Fruit fly (Drosophila melanogaster) whole organism, embryonic: ENCODE results near the gene lbl.

ENCODE experiments used
- Ada2b ChIP-seq: fragments of 200-800 bp; sonication (Bioruptor generic); IDR thresholded peaks from 2 replicates; pipeline ENCODE4 v1.3.6; 2022; ENCODE audit warnings: missing biosample characterization, missing genetic modification characterization
- Asciz ChIP-seq: fragments of 200-800 bp; sonication (Bioruptor generic); optimal IDR thresholded peaks from 2 replicates; lab custom pipeline; 2017; ENCODE audit warnings: missing biosample characterization, mild to moderate bottlenecking, missing genetic modification characterization, missing genetic modification reagents
- B-H1 ChIP-seq: fragments of 200-800 bp; sonication (Bioruptor generic); IDR thresholded peaks from 3 replicates; pipeline ENCODE4 v1.3.6; 2022; ENCODE audit warnings: missing biosample characterization, missing genetic modification characterization
- CG10147 ChIP-seq: fragments of 200-800 bp; sonication (Bioruptor generic); optimal IDR thresholded peaks from 2 replicates; lab custom pipeline; 2019; ENCODE audit warnings: missing biosample characterization, mild to moderate bottlenecking, missing genetic modification characterization, moderate library complexity
- CG10274 ChIP-seq: fragments of 200-800 bp; sonication (Bioruptor generic); optimal IDR thresholded peaks from 3 replicates; lab custom pipeline; 2017; ENCODE audit warnings: missing biosample characterization, mild to moderate bottlenecking, missing genetic modification characterization
- CG11504 ChIP-seq: fragments of 200-800 bp; sonication (Bioruptor generic); optimal IDR thresholded peaks from 3 replicates; lab custom pipeline; 2019; ENCODE audit warnings: missing biosample characterization, mild to moderate bottlenecking, missing genetic modification characterization, moderate library complexity
- CG12104 ChIP-seq: fragments of 200-800 bp; sonication (Bioruptor generic); optimal IDR thresholded peaks from 3 replicates; lab custom pipeline; 2016; ENCODE audit warnings: missing biosample characterization, missing genetic modification characterization
- CG13424 ChIP-seq: fragments of 200-800 bp; sonication (Bioruptor generic); optimal IDR thresholded peaks from 2 replicates; lab custom pipeline; 2019; ENCODE audit warnings: missing biosample characterization, mild to moderate bottlenecking, missing genetic modification characterization, moderate library complexity
- CG13624 ChIP-seq: fragments of 200-800 bp; sonication (Bioruptor generic); optimal IDR thresholded peaks from 2 replicates; lab custom pipeline; 2016; ENCODE audit warnings: missing biosample characterization, missing genetic modification characterization
- CG14441 ChIP-seq: fragments of 200-800 bp; sonication (Bioruptor generic); IDR thresholded peaks from 2 replicates; pipeline ENCODE4 v1.3.6; 2022; ENCODE audit warnings: missing biosample characterization, missing genetic modification characterization
- CG14667 ChIP-seq: fragments of 200-800 bp; sonication (Bioruptor generic); IDR thresholded peaks from 2 replicates; pipeline ENCODE4 v1.3.6; 2022; ENCODE audit warnings: missing biosample characterization, missing genetic modification characterization
- CG15479 ChIP-seq: fragments of 200-800 bp; sonication (Bioruptor generic); optimal IDR thresholded peaks from 3 replicates; lab custom pipeline; 2019; ENCODE audit warnings: missing biosample characterization, mild to moderate bottlenecking, missing genetic modification characterization, moderate library complexity
- CG1647 ChIP-seq: fragments of 200-800 bp; sonication (Bioruptor generic); optimal IDR thresholded peaks from 3 replicates; lab custom pipeline; 2016; ENCODE audit warnings: missing biosample characterization, missing genetic modification characterization
- CG17912 ChIP-seq: fragments of 200-800 bp; sonication (Bioruptor generic); optimal IDR thresholded peaks from 2 replicates; lab custom pipeline; 2018; ENCODE audit warnings: missing biosample characterization, mild to moderate bottlenecking, missing genetic modification characterization
- CG2875 ChIP-seq: fragments of 200-800 bp; sonication (Bioruptor generic); optimal IDR thresholded peaks from 2 replicates; lab custom pipeline; 2017; ENCODE audit warnings: missing biosample characterization, mild to moderate bottlenecking, missing genetic modification characterization, missing genetic modification reagents
- CG30020 ChIP-seq: fragments of 200-800 bp; optimal IDR thresholded peaks from 2 replicates; lab custom pipeline; 2019; ENCODE audit warnings: missing biosample characterization, mild to moderate bottlenecking, missing genetic modification characterization, moderate library complexity
- CG31365 ChIP-seq: fragments of 200-800 bp; sonication (Bioruptor generic); optimal IDR thresholded peaks from 2 replicates; lab custom pipeline; 2018; ENCODE audit warnings: missing biosample characterization, mild to moderate bottlenecking, missing genetic modification characterization
- CG3407 ChIP-seq: fragments of 200-800 bp; sonication (Bioruptor generic); optimal IDR thresholded peaks from 2 replicates; lab custom pipeline; 2018; ENCODE audit warnings: missing biosample characterization, mild to moderate bottlenecking, missing genetic modification characterization
- CG3726 ChIP-seq: fragments of 200-800 bp; sonication (Bioruptor generic); IDR thresholded peaks from 3 replicates; pipeline ENCODE4, ENCODE4 v1.3.6; 2022; ENCODE audit warnings: missing biosample characterization, missing genetic modification characterization
- CG7372 ChIP-seq: fragments of 200-800 bp; sonication (Bioruptor generic); IDR thresholded peaks from 2 replicates; pipeline ENCODE4 v1.3.6; 2022; ENCODE audit warnings: missing biosample characterization, missing genetic modification characterization
- Dad ChIP-seq: fragments of 200-800 bp; sonication (Bioruptor generic); optimal IDR thresholded peaks from 3 replicates; lab custom pipeline; 2016; ENCODE audit warnings: missing biosample characterization, missing genetic modification characterization
- Dbx ChIP-seq: fragments of 200-800 bp; sonication (Bioruptor generic); IDR thresholded peaks from 3 replicates; pipeline ENCODE4 v1.3.6; 2022; ENCODE audit warnings: missing biosample characterization, missing genetic modification characterization
- Dp ChIP-seq: fragments of 200-800 bp; sonication (Bioruptor generic); optimal IDR thresholded peaks from 2 replicates; lab custom pipeline; 2018; ENCODE audit warnings: missing biosample characterization, mild to moderate bottlenecking, missing genetic modification characterization, moderate library complexity
- Drgx ChIP-seq: fragments of 200-800 bp; sonication (Bioruptor generic); IDR thresholded peaks from 2 replicates; pipeline ENCODE4 v1.3.6; 2022; ENCODE audit warnings: missing biosample characterization, missing genetic modification characterization
- E2f1 ChIP-seq: fragments of 200-800 bp; sonication (Bioruptor generic); IDR thresholded peaks from 2 replicates; pipeline ENCODE4 v1.3.6; 2022; ENCODE audit warnings: missing biosample characterization, missing genetic modification characterization
- Hr78 ChIP-seq, 2 experiments: fragments of 200-800 bp in 1 of 2; fragments of >200 bp in 1 of 2; sonication (Bioruptor generic) in 1 of 2; optimal IDR thresholded peaks; 2 replicates each; lab custom pipeline; 2017 to 2019; ENCODE audit warnings: missing biosample characterization in 2 of 2, missing genetic modification characterization in 2 of 2, mild to moderate bottlenecking in 1 of 2, moderate library complexity in 1 of 2
- Lhr ChIP-seq: fragments of 200-800 bp; sonication (Bioruptor generic); optimal IDR thresholded peaks from 3 replicates; lab custom pipeline; 2017; ENCODE audit warnings: mild to moderate bottlenecking, missing biosample characterization, missing genetic modification reagents, missing genetic modification characterization
- Nf-YB ChIP-seq: fragments of 200-800 bp; sonication (Bioruptor generic); optimal IDR thresholded peaks from 3 replicates; lab custom pipeline; 2019; ENCODE audit warnings: missing biosample characterization, mild to moderate bottlenecking, missing genetic modification characterization, moderate library complexity
- ac ChIP-seq: fragments of 200-800 bp; sonication (Bioruptor generic); optimal IDR thresholded peaks from 3 replicates; lab custom pipeline; 2017; ENCODE audit warnings: missing biosample characterization, mild to moderate bottlenecking, missing genetic modification characterization
- aop ChIP-seq: fragments of 200-800 bp; sonication (Bioruptor generic); IDR thresholded peaks from 2 replicates; pipeline ENCODE4 v1.3.6; 2022; ENCODE audit warnings: missing biosample characterization, missing genetic modification characterization
- br ChIP-seq: fragments of >200 bp; optimal IDR thresholded peaks from 2 replicates; lab custom pipeline; 2017
- bsh ChIP-seq, 2 experiments: fragments of 200-800 bp; sonication (Bioruptor generic); optimal IDR thresholded peaks; 2 replicates each; lab custom pipeline; 2017 to 2018; ENCODE audit warnings: mild to moderate bottlenecking in 2 of 2, missing biosample characterization in 2 of 2, missing genetic modification characterization in 2 of 2, moderate library complexity in 1 of 2
- btn ChIP-seq: fragments of 200-800 bp; sonication (Bioruptor generic); optimal IDR thresholded peaks from 2 replicates; lab custom pipeline; 2016; ENCODE audit warnings: missing biosample characterization, missing genetic modification characterization
- cad ChIP-seq: fragments of >200 bp; optimal IDR thresholded peaks from 2 replicates; lab custom pipeline; 2017; ENCODE audit warnings: missing biosample characterization, missing genetic modification characterization
- corto ChIP-seq: fragments of 200-800 bp; sonication (Bioruptor generic); optimal IDR thresholded peaks from 2 replicates; lab custom pipeline; 2016; ENCODE audit warnings: missing biosample characterization, mild to moderate bottlenecking, missing genetic modification characterization, moderate library complexity
- dati ChIP-seq: fragments of 200-800 bp; sonication (Bioruptor generic); IDR thresholded peaks from 2 replicates; pipeline ENCODE4 v1.3.6; 2022; ENCODE audit warnings: missing biosample characterization, missing genetic modification characterization
- en ChIP-seq: fragments of 200-800 bp; sonication (Bioruptor generic); optimal IDR thresholded peaks from 2 replicates; lab custom pipeline; 2016; ENCODE audit warnings: missing biosample characterization, missing genetic modification characterization
- fd3F ChIP-seq: fragments of 200-800 bp; sonication (Bioruptor generic); optimal IDR thresholded peaks from 2 replicates; lab custom pipeline; 2018; ENCODE audit warnings: missing biosample characterization, mild to moderate bottlenecking, missing genetic modification characterization, moderate library complexity
- grau ChIP-seq: fragments of 200-800 bp; optimal IDR thresholded peaks from 3 replicates; lab custom pipeline; 2019; ENCODE audit warnings: missing biosample characterization, mild to moderate bottlenecking, missing genetic modification characterization, moderate library complexity
- gro ChIP-seq: fragments of 200-800 bp; sonication (Bioruptor generic); optimal IDR thresholded peaks from 2 replicates; lab custom pipeline; 2016; ENCODE audit warnings: missing biosample characterization, missing genetic modification characterization
- ham ChIP-seq: fragments of 200-800 bp; sonication (Bioruptor generic); IDR thresholded peaks from 2 replicates; pipeline ENCODE4 v1.3.6; 2022; ENCODE audit warnings: missing biosample characterization, missing genetic modification characterization
- hb ChIP-seq: fragments of 200-800 bp; sonication (Bioruptor generic); IDR thresholded peaks from 3 replicates; pipeline ENCODE4 v1.3.6; 2022; ENCODE audit warnings: missing biosample characterization, missing genetic modification characterization; ENCODE audit not compliant: partially characterized antibody
- knrl ChIP-seq: fragments of 200-800 bp; sonication (Bioruptor generic); IDR thresholded peaks from 3 replicates; pipeline ENCODE4 v1.3.6; 2022; ENCODE audit warnings: missing biosample characterization, missing genetic modification characterization; ENCODE audit not compliant: partially characterized antibody
- lab ChIP-seq: fragments of 200-800 bp; sonication (Bioruptor generic); optimal IDR thresholded peaks from 3 replicates; lab custom pipeline; 2017; ENCODE audit warnings: missing biosample characterization, missing genetic modification characterization, mild to moderate bottlenecking, moderate library complexity, missing genetic modification reagents
- odd ChIP-seq: fragments of 200-800 bp; sonication (Bioruptor generic); optimal IDR thresholded peaks from 2 replicates; lab custom pipeline; 2017; ENCODE audit warnings: missing biosample characterization, mild to moderate bottlenecking, missing genetic modification characterization
- pan ChIP-seq, 4 experiments: fragments of >200 bp in 3 of 4; fragments of 200-800 bp in 1 of 4; sonication (Bioruptor generic) in 1 of 4; optimal IDR thresholded peaks in 3 of 4; IDR thresholded peaks in 1 of 4; 2 replicates each; pipeline versions ENCODE4 v1.3.6 to Lab custom; 2017 to 2022; ENCODE audit warnings: missing biosample characterization in 2 of 4, missing genetic modification characterization in 2 of 4, mixed read lengths in 1 of 4
- row ChIP-seq: fragments of 200-800 bp; sonication (Bioruptor generic); IDR thresholded peaks from 3 replicates; pipeline ENCODE4 v1.3.6; 2022; ENCODE audit warnings: missing biosample characterization, missing genetic modification characterization
- sisA ChIP-seq: fragments of 200-800 bp; sonication (Bioruptor generic); IDR thresholded peaks from 2 replicates; pipeline ENCODE4 v1.3.6; 2022; ENCODE audit warnings: missing biosample characterization, missing genetic modification characterization
- tgo ChIP-seq: fragments of 200-800 bp; sonication (Bioruptor generic); IDR thresholded peaks from 3 replicates; pipeline ENCODE4 v1.3.6; 2022; ENCODE audit warnings: missing biosample characterization, missing genetic modification characterization
- usp ChIP-seq: fragments of >200 bp; optimal IDR thresholded peaks from 2 replicates; lab custom pipeline; 2017; ENCODE audit warnings: missing biosample characterization, missing genetic modification characterization

The lbl gene

dm6 chr3R:21408372-21408771 lies 25.6 kb downstream of the lbl start (continued):
- TF ChIP-seq B-H1 (no peak), Dad (peak; percentile 17), CG10274 (GFP tag; lab: Kevin White, UChicago) (no peak), Drgx (GFP tag; lab: Robert Waterston, UW) (no peak), bsh (GFP tag; optimal IDR thresholded peaks at IDR 0.05; lab: Kevin White, UChicago) (no peak), lab (no peak), CG30020 (tag; lab: Kevin White, UChicago) (no peak), CG3407 (GFP tag; lab: Kevin White, UChicago) (no peak), cad (GFP tag; lab: Kevin White, UChicago) (no peak), Asciz (no peak), br (no peak), CG11504 (peak; percentile 84), CG2875 (GFP tag; lab: Kevin White, UChicago) (no peak), CG1647 (no peak), Dbx (GFP tag; lab: Robert Waterston, UW) (peak; percentile 55; the same call in 1 of the 3 replicates), CG7372 (GFP tag; lab: Robert Waterston, UW) (peak; percentile 45), ac (no peak), Dp (GFP tag; lab: Kevin White, UChicago) (peak; percentile 45), usp (GFP tag; lab: Kevin White, UChicago) (no peak), CG10147 (GFP tag; lab: Kevin White, UChicago) (peak; percentile 3), odd (no peak), grau (tag; lab: Kevin White, UChicago) (peak; percentile 7), knrl (GFP tag; lab: Robert Waterston, UW) (peak; percentile 81; the same call in 2 of the 3 replicates), CG13624 (peak; percentile 7), CG14667 (GFP tag; lab: Robert Waterston, UW) (peak; percentile 21; the same call in 1 of the 2 replicates), hb (no peak), en (no peak), CG12104 (GFP tag; lab: Kevin White, UChicago) (no peak), CG31365 (tag; lab: Kevin White, UChicago) (peak; percentile 100), Nf-YB (GFP tag; lab: Kevin White, UChicago) (no peak), CG15479 (GFP tag; lab: Kevin White, UChicago) (no peak), gro (GFP tag; lab: Kevin White, UChicago) (peak; percentile 26), CG3726 (GFP tag; lab: Robert Waterston, UW) (no peak), btn (GFP tag; lab: Kevin White, UChicago) (no peak), CG14441 (GFP tag; lab: Robert Waterston, UW) (0 out of 2 replicates have a peak, but pooled peaks have one; percentile 5), pan (optimal IDR thresholded peaks at IDR 0.05; lab: Kevin White, UChicago) (no peak), pan (GFP tag; optimal IDR thresholded peaks at IDR 0.05 in 1 of 2, IDR thresholded peaks at IDR 0.05 in 1 of 2) (peak in 1 of 2 experiments; percentile 24), CG17912 (no peak), row (GFP tag; lab: Robert Waterston, UW) (peak; percentile 22; the same call in 1 of the 3 replicates), sisA (peak; percentile 62), Ada2b (GFP tag; lab: Robert Waterston, UW) (0 out of 2 replicates have a peak, but pooled peaks have one; percentile 21), CG13424 (tag; lab: Kevin White, UChicago) (no peak), Hr78 (GFP tag; optimal IDR thresholded peaks at IDR 0.05; lab: Kevin White, UChicago) (peak in 1 of 2 experiments; percentile 43), fd3F (GFP tag; lab: Kevin White, UChicago) (no peak), corto (GFP tag; lab: Kevin White, UChicago) (no peak), dati (GFP tag; lab: Robert Waterston, UW) (no peak), ham (GFP tag; lab: Robert Waterston, UW) (no peak), tgo (no peak; the same call in 2 of the 3 replicates), aop (GFP tag; lab: Robert Waterston, UW) (no peak), Lhr (peak; percentile 49), E2f1 (0 out of 2 replicates have a peak, but pooled peaks have one; percentile 18)
